Worm (Caenorhabditis elegans): ENCODE results near the gene latd-1.

DNA sequence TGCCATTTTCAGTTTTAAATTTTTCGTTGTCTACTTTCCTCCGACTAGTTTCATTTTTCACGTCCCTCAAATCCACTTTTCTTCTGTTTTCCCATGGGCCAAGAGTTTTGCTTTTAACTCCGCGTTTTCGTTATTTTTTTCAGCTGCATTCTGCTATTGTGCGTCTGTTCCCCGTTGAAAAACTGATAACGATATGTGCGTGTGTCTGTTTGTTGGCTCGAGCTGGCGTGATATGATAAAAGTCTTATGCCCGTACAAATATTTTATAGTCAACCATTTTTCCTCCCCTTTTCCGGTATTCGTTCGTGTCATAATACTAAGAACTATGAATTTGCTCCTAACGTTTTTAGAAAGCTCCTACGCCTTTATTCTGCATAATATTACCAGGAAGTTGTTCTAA is 4.2 kb upstream of the latd-1 start:
- TF ChIP-seq nhr-11 (tag; optimal IDR thresholded peaks at IDR 0.05) (no peak), skn-1 (tag; optimal IDR thresholded peaks at IDR 0.05) (no peak)
